Worm (Caenorhabditis elegans) whole organism, L4 larva: Measurements from ENCODE around the gene ttr-52.

Experiments
- D1046.2 ChIP-seq: fragments of 200-800 bp; sonication (Bioruptor generic); IDR thresholded peaks from 2 replicates; pipeline ENCODE4 v1.3.6; 2022; ENCODE audit warnings: missing genetic modification characterization, missing compliant biosample characterization
- F10B5.3 ChIP-seq: sonication (generic microtip); optimal IDR thresholded peaks from 2 replicates; lab custom pipeline; 2016; ENCODE audit warnings: mild to moderate bottlenecking, missing genetic modification characterization, missing compliant biosample characterization
- R02D3.7 ChIP-seq: fragments of 150-350 bp; sonication (generic microtip); optimal IDR thresholded peaks from 3 replicates; lab custom pipeline; 2014; ENCODE audit warnings: missing biosample characterization, missing genetic modification characterization
- T20F7.1 ChIP-seq: fragments of 200-800 bp; sonication (Bioruptor generic); optimal IDR thresholded peaks from 2 replicates; lab custom pipeline; 2018; ENCODE audit warnings: mild to moderate bottlenecking, missing genetic modification characterization, missing compliant biosample characterization
- Y75B8A.6 ChIP-seq: fragments of 200-800 bp; sonication (Bioruptor generic); IDR thresholded peaks from 2 replicates; pipeline ENCODE4 v1.3.6; 2022; ENCODE audit warnings: missing genetic modification reagents, missing genetic modification characterization, missing compliant biosample characterization
- ama-1 ChIP-seq: fragments of 150-350 bp; optimal IDR thresholded peaks from 2 replicates; lab custom pipeline; 2014; ENCODE audit warnings: inconsistent platforms, mixed read lengths
- cey-2 ChIP-seq: sonication (generic microtip); optimal IDR thresholded peaks from 3 replicates; lab custom pipeline; 2017; ENCODE audit warnings: missing genetic modification characterization, mild to moderate bottlenecking, missing compliant biosample characterization, antibody characterized with exemption, borderline replicate concordance; ENCODE audit not compliant: insufficient read depth
- ctbp-1 ChIP-seq: fragments of 200-800 bp; sonication (Bioruptor generic); IDR thresholded peaks from 2 replicates; pipeline ENCODE4 v1.3.6; 2022; ENCODE audit warnings: missing genetic modification reagents, missing genetic modification characterization, missing compliant biosample characterization
- daf-12 ChIP-seq: fragments of 150-350 bp; optimal IDR thresholded peaks from 2 replicates; lab custom pipeline; 2014; ENCODE audit warnings: missing biosample characterization, missing genetic modification reagents, missing genetic modification characterization
- dmd-6 ChIP-seq: fragments of 200-800 bp; sonication (Bioruptor generic); IDR thresholded peaks from 2 replicates; pipeline ENCODE4 v1.3.6; 2022; ENCODE audit warnings: missing genetic modification reagents, missing genetic modification characterization, missing compliant biosample characterization
- dpl-1 ChIP-seq: fragments of 150-350 bp; optimal IDR thresholded peaks from 2 replicates; lab custom pipeline; 2014; ENCODE audit warnings: missing biosample characterization, missing genetic modification reagents, missing genetic modification characterization
- duxl-1 ChIP-seq: sonication (generic microtip); optimal IDR thresholded peaks from 2 replicates; lab custom pipeline; 2016; ENCODE audit warnings: mild to moderate bottlenecking, missing genetic modification characterization, moderate library complexity, missing compliant biosample characterization; ENCODE audit not compliant: poor library complexity
- fkh-10 ChIP-seq: fragments of 150-350 bp; optimal IDR thresholded peaks from 2 replicates; lab custom pipeline; 2014; ENCODE audit warnings: missing biosample characterization, missing genetic modification reagents, missing genetic modification characterization
- fos-1 ChIP-seq: fragments of 150-350 bp; optimal IDR thresholded peaks from 2 replicates; lab custom pipeline; 2014; ENCODE audit warnings: missing biosample characterization, missing genetic modification characterization
- hif-1 ChIP-seq, 2 experiments: sonication (generic microtip); optimal IDR thresholded peaks; 2 replicates each; lab custom pipeline; 2016 to 2017; ENCODE audit warnings: missing compliant biosample characterization in 2 of 2, missing genetic modification characterization in 2 of 2, missing genetic modification reagents in 2 of 2, missing genotype in 2 of 2, mild to moderate bottlenecking in 1 of 2
- hlh-11 ChIP-seq: fragments of 200-800 bp; sonication (Bioruptor generic); optimal IDR thresholded peaks from 2 replicates; lab custom pipeline; 2018; ENCODE audit warnings: mild to moderate bottlenecking, missing genetic modification characterization, missing compliant biosample characterization
- jun-1 ChIP-seq: fragments of 150-350 bp; optimal IDR thresholded peaks from 2 replicates; lab custom pipeline; 2014; ENCODE audit warnings: missing biosample characterization, missing genetic modification reagents, missing genetic modification characterization
- lin-13 ChIP-seq: fragments of 150-350 bp; optimal IDR thresholded peaks from 2 replicates; lab custom pipeline; 2014; ENCODE audit warnings: missing biosample characterization, missing genetic modification reagents, missing genetic modification characterization
- lin-29 ChIP-seq: fragments of 200-800 bp; sonication (Bioruptor generic); IDR thresholded peaks from 2 replicates; pipeline ENCODE4 v1.3.6; 2022; ENCODE audit warnings: missing genetic modification reagents, missing genetic modification characterization, missing compliant biosample characterization
- lin-38 ChIP-seq: fragments of 200-800 bp; sonication (Bioruptor generic); IDR thresholded peaks from 2 replicates; pipeline ENCODE4 v1.3.6; 2022; ENCODE audit warnings: missing genetic modification reagents, missing genetic modification characterization, missing compliant biosample characterization
- lir-3 ChIP-seq: sonication (generic microtip); optimal IDR thresholded peaks from 2 replicates; lab custom pipeline; 2016; ENCODE audit warnings: mild to moderate bottlenecking, missing genetic modification characterization, missing compliant biosample characterization
- lsy-2 ChIP-seq, 2 experiments: fragments of 150-350 bp in 1 of 2; sonication (generic microtip) in 1 of 2; optimal IDR thresholded peaks; 2 replicates each; lab custom pipeline; 2014 to 2017; ENCODE audit warnings: missing biosample characterization in 2 of 2, missing genetic modification characterization in 2 of 2
- madf-9 ChIP-seq: fragments of 200-800 bp; sonication (Bioruptor generic); conservative IDR thresholded peaks from 2 replicates; pipeline ENCODE4 v1.3.6; 2022; ENCODE audit warnings: missing genetic modification reagents, missing genetic modification characterization, missing compliant biosample characterization
- mdt-29 ChIP-seq: fragments of 200-800 bp; sonication (Bioruptor generic); IDR thresholded peaks from 2 replicates; pipeline ENCODE4 v1.3.6; 2022; ENCODE audit warnings: missing genetic modification reagents, missing genetic modification characterization, missing compliant biosample characterization
- mep-1 ChIP-seq: fragments of 150-350 bp; sonication (generic microtip); optimal IDR thresholded peaks from 3 replicates; lab custom pipeline; 2014; ENCODE audit warnings: missing biosample characterization, missing genetic modification characterization
- mes-2 ChIP-seq: sonication (generic microtip); optimal IDR thresholded peaks from 2 replicates; lab custom pipeline; 2016; ENCODE audit warnings: missing genotype, mild to moderate bottlenecking, missing genetic modification characterization, missing compliant biosample characterization; ENCODE audit not compliant: poor library complexity, severe bottlenecking
- mxl-3 ChIP-seq: fragments of 200-800 bp; sonication (Bioruptor generic); optimal IDR thresholded peaks from 2 replicates; lab custom pipeline; 2018; ENCODE audit warnings: mild to moderate bottlenecking, missing genetic modification characterization, missing compliant biosample characterization
- nhr-11 ChIP-seq: fragments of 150-350 bp; optimal IDR thresholded peaks from 2 replicates; lab custom pipeline; 2014; ENCODE audit warnings: missing biosample characterization, missing genetic modification characterization
- nhr-42 ChIP-seq: fragments of 200-800 bp; sonication (Bioruptor generic); IDR thresholded peaks from 2 replicates; pipeline ENCODE4 v1.3.6; 2022; ENCODE audit warnings: missing genetic modification characterization, missing compliant biosample characterization
- nhr-6 ChIP-seq: fragments of 150-350 bp; optimal IDR thresholded peaks from 2 replicates; lab custom pipeline; 2014; ENCODE audit warnings: missing biosample characterization, missing genetic modification characterization
- nhr-76 ChIP-seq: fragments of 150-350 bp; optimal IDR thresholded peaks from 2 replicates; lab custom pipeline; 2014; ENCODE audit warnings: missing biosample characterization, missing genetic modification characterization
- nhr-77 ChIP-seq: fragments of 150-350 bp; optimal IDR thresholded peaks from 2 replicates; lab custom pipeline; 2014; ENCODE audit warnings: missing biosample characterization, missing genetic modification characterization
- set-16 ChIP-seq: fragments of 200-800 bp; sonication (Bioruptor generic); IDR thresholded peaks from 2 replicates; pipeline ENCODE4 v1.3.6; 2022; ENCODE audit warnings: missing genetic modification reagents, missing genetic modification characterization, missing compliant biosample characterization
- snpc-4 ChIP-seq: fragments of 150-350 bp; optimal IDR thresholded peaks from 2 replicates; lab custom pipeline; 2014; ENCODE audit warnings: missing biosample characterization, missing genetic modification characterization
- zag-1 ChIP-seq: fragments of 150-350 bp; optimal IDR thresholded peaks from 2 replicates; lab custom pipeline; 2014; ENCODE audit warnings: missing biosample characterization, missing genetic modification characterization
- zfp-2 ChIP-seq: sonication (generic microtip); optimal IDR thresholded peaks from 2 replicates; lab custom pipeline; 2016; ENCODE audit warnings: mild to moderate bottlenecking, missing genetic modification characterization, missing compliant biosample characterization

The ttr-52 gene

ce11 chrIII:13423414-13423813 is 18.9 kb downstream of the ttr-52 start, which contains the start of gene exo-1 (continued):
- TF ChIP-seq mep-1 (tag; lab: Kevin White, UChicago) (peak; percentile 80), cey-2 (tag; lab: Kevin White, UChicago) (no peak), lir-3 (tag; lab: Kevin White, UChicago) (no peak), D1046.2 (GFP tag; lab: Robert Waterston, UW) (0 out of 2 replicates have a peak, but pooled peaks have one; percentile 20), ama-1 (no peak), hif-1 (tag; optimal IDR thresholded peaks at IDR 0.05; lab: Kevin White, UChicago) (peak in 1 of 2 experiments; percentile 82), fkh-10 (no peak), lin-29 (no peak), lin-38 (GFP tag; lab: Robert Waterston, UW) (peak; percentile 94), mdt-29 (no peak)

- TF ChIP-seq mes-2 (tag; lab: Kevin White, UChicago) (peak; percentile 43), dpl-1 (GFP tag; lab: Kevin White, UChicago) (peak; percentile 51), lin-38 (GFP tag; lab: Robert Waterston, UW) (peak; percentile 36), lsy-2 (tag; optimal IDR thresholded peaks at IDR 0.05; lab: Kevin White, UChicago) (peak in 1 of 2 experiments; percentile 65), zfp-2 (tag; lab: Kevin White, UChicago) (no peak)
These were observed 21.5 kb downstream of the ttr-52 start, which contains the start of gene cope-1 for ce11 chrIII:13426036-13426435. Gene cope-1, plus strand, starts transcription at chrIII:13426264.

ce11 chrIII:13427817-13428216 is 23.3 kb downstream of the ttr-52 start:
- TF ChIP-seq nhr-11 (tag; lab: Kevin White, UChicago) (no peak), duxl-1 (no peak), nhr-76 (tag; lab: Kevin White, UChicago) (no peak), T20F7.1 (GFP tag; lab: Kevin White, UChicago) (no peak), dmd-6 (GFP tag; lab: Robert Waterston, UW) (no peak), daf-12 (no peak), nhr-6 (tag; lab: Kevin White, UChicago) (no peak), ama-1 (no peak), zag-1 (tag; lab: Kevin White, UChicago) (no peak), jun-1 (tag; lab: Kevin White, UChicago) (no peak), nhr-77 (tag; lab: Kevin White, UChicago) (no peak), hlh-11 (tag; lab: Kevin White, UChicago) (no peak), lin-13 (GFP tag; lab: Kevin White, UChicago) (no peak), lsy-2 (tag; optimal IDR thresholded peaks at IDR 0.05; lab: Kevin White, UChicago) (no peak), F10B5.3 (no peak), set-16 (GFP tag; lab: Robert Waterston, UW) (no peak), Y75B8A.6 (GFP tag; lab: Robert Waterston, UW) (no peak), lin-29 (no peak), nhr-42 (no peak)
- TF ChIP-seq, all 104 proteins: peak for 0

ce11 chrIII:13429668-13430067 is 25.1 kb downstream of the ttr-52 start, which contains the start of gene bli-5:
Gene bli-5, minus strand, starts transcription at chrIII:13429768.
- TF ChIP-seq mxl-3 (GFP tag; lab: Kevin White, UChicago) = no peak
- TF ChIP-seq R02D3.7 (tag; lab: Kevin White, UChicago) = no peak
- TF ChIP-seq snpc-4 (tag; lab: Kevin White, UChicago) = no peak
- no peak for TF ChIP-seq lin-29
- TF ChIP-seq ctbp-1 (GFP tag; lab: Robert Waterston, UW) = no peak
- no peak for TF ChIP-seq hlh-11 (tag; lab: Kevin White, UChicago)
- TF ChIP-seq fos-1 = no peak
- no peak for TF ChIP-seq madf-9 (GFP tag; lab: Robert Waterston, UW)
